Fruit fly (Drosophila melanogaster): Measurements from ENCODE around the gene Spn.
A peak's percentile ranks its signal among the peaks of the same experiment; 100 is the strongest.

The Spn gene

DNA sequence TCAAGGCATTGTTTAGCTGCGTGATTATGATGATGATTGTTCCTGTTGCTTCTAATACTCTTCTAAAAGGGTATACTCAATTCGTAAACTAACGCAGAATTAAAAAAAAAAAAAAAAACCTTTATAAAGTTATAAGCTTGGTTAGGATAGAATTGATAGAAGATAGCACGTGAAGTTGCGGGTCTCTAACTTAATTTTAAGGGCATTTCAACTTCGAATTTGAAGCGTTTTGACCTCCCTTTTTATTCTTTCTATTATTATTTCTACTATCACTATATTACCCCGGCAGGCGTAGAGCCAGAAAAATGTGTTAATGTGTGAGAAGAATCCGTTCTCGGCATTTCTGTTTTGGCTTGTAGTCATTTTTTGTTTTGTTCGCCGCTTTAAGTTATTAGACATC, 24.6 kb upstream of the Spn start (continued):
- TF ChIP-seq dmrt11E (tag; optimal IDR thresholded peaks at IDR 0.05) (peak; percentile 69), D19B (GFP tag; optimal IDR thresholded peaks at IDR 0.05) (peak; percentile 19), CG4707 (GFP tag; optimal IDR thresholded peaks at IDR 0.05) (peak; percentile 35), phol (tag; optimal IDR thresholded peaks at IDR 0.05) (peak; percentile 77), HLH4C (GFP tag; IDR thresholded peaks at IDR 0.05; ENCODE audit: partially characterized antibody) (no peak), grau (tag; optimal IDR thresholded peaks at IDR 0.05) (peak; percentile 74), pzg (GFP tag; optimal IDR thresholded peaks at IDR 0.05) (no peak), CG6654 (GFP tag; optimal IDR thresholded peaks at IDR 0.05) (peak; percentile 40)

DNA sequence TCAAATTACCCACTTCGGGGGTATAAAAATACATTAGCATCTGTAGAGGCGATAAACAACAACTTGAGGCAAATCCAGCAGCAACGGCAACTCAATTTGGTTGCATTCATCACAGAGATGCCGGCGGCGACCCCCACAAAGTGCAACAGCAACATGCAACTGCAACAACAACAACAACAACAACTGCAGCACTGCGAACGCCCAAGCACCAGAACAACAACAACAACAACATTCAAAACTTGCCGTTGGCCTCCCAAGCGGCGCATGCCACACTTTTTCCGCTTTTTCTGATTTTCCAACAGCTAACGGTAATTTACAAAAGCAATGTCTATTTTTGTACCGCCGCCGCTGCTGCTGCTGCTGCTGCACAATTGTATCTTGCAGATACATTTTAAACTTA, 24.2 kb upstream of the Spn start:
- TF ChIP-seq HmgD (GFP tag; optimal IDR thresholded peaks at IDR 0.05): no peak
- no peak for TF ChIP-seq az2 (GFP tag; optimal IDR thresholded peaks at IDR 0.05)
- TF ChIP-seq Neu2 (GFP tag; optimal IDR thresholded peaks at IDR 0.05; ENCODE audit: borderline replicate concordance): no peak
- no peak for TF ChIP-seq E2f1 (GFP tag; IDR thresholded peaks at IDR 0.05)
- no peak for TF ChIP-seq Spps (tag; optimal IDR thresholded peaks at IDR 0.05)
- no peak for TF ChIP-seq CG6854 (GFP tag; optimal IDR thresholded peaks at IDR 0.05)
- peak; percentile 91 for TF ChIP-seq CG4360 (GFP tag; IDR thresholded peaks at IDR 0.05)

dm6 chr3L:2577096-2577831, 23.2 kb upstream of the Spn start:
- TF ChIP-seq sens (GFP tag) (peak; percentile 52), Poxn (GFP tag; IDR thresholded peaks at IDR 0.05) (no peak), lilli (GFP tag; optimal IDR thresholded peaks at IDR 0.05) (peak; percentile 15), Pdp1 (GFP tag; optimal IDR thresholded peaks at IDR 0.05) (no peak), Xrp1 (GFP tag; IDR thresholded peaks at IDR 0.05) (0 out of 2 replicates have a peak, but pooled peaks have one; percentile 12), ci (GFP tag; IDR thresholded peaks at IDR 0.05) (0 out of 3 replicates have a peak, but pooled peaks have one; percentile 23), Hr39 (optimal IDR thresholded peaks at IDR 0.05) (no peak), sd (tag; optimal IDR thresholded peaks at IDR 0.05) (peak; percentile 69), Med (GFP tag) (peak; percentile 59), az2 (GFP tag; optimal IDR thresholded peaks at IDR 0.05) (no peak), pan (optimal IDR thresholded peaks at IDR 0.05) (no peak), pan (GFP tag; optimal IDR thresholded peaks at IDR 0.05 in 1 of 2, IDR thresholded peaks at IDR 0.05 in 1 of 2) (peak in 1 of 2 experiments; percentile 24), CG16779 (GFP tag; IDR thresholded peaks at IDR 0.05) (0 out of 2 replicates have a peak, but pooled peaks have one; percentile 27), lab (GFP tag; optimal IDR thresholded peaks at IDR 0.05) (peak; percentile 29), CG12769 (tag; optimal IDR thresholded peaks at IDR 0.05) (peak; percentile 0), rib (GFP tag; IDR thresholded peaks at IDR 0.05) (0 out of 2 replicates have a peak, but pooled peaks have one; percentile 14), chinmo (GFP tag; IDR thresholded peaks at IDR 0.05; ENCODE audit: partially characterized antibody) (peak; percentile 85; the same call in 3 of the 4 replicates)

DNA sequence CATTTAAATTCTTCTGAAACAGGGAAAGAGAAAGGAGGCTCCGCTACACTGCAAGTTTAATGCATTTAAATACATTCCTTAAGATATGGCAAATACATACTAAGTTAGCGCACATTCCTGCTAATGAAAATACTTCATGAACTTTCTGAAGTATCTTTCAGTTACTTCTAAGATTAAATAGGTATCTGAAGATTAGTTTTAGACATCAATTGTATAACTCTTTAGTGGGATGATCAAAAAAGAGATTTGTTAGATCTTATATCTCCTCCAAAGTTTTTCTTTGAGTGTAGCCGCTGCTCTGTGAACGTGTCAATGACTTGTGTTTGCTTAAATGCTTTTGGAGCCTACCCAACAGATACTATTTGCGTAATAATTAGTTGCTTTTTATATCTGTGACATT, 21.1 kb upstream of the Spn start:
- TF ChIP-seq nau (GFP tag; optimal IDR thresholded peaks at IDR 0.05): peak; percentile 63
- no peak for TF ChIP-seq CG9932 (GFP tag; IDR thresholded peaks at IDR 0.05)
- TF ChIP-seq corto (GFP tag; optimal IDR thresholded peaks at IDR 0.05): no peak
- no peak for TF ChIP-seq CHES-1-like (GFP tag; optimal IDR thresholded peaks at IDR 0.05)
- TF ChIP-seq CG12659 (GFP tag; optimal IDR thresholded peaks at IDR 0.05): no peak
- no peak for TF ChIP-seq ken (GFP tag; IDR thresholded peaks at IDR 0.05)
- no peak for TF ChIP-seq tup (GFP tag; optimal IDR thresholded peaks at IDR 0.05)
- TF ChIP-seq slbo (GFP tag; IDR thresholded peaks at IDR 0.05): no peak
- TF ChIP-seq dysf (GFP tag; IDR thresholded peaks at IDR 0.05): 0 out of 3 replicates have a peak, but pooled peaks have one; percentile 5
- TF ChIP-seq Sox100B (GFP tag; optimal IDR thresholded peaks at IDR 0.05): peak; percentile 40
- no peak for TF ChIP-seq wdn (GFP tag; IDR thresholded peaks at IDR 0.05)
- no peak for TF ChIP-seq luna (GFP tag; optimal IDR thresholded peaks at IDR 0.05)
- TF ChIP-seq ems (GFP tag; optimal IDR thresholded peaks at IDR 0.05): no peak
- TF ChIP-seq ind (GFP tag; optimal IDR thresholded peaks at IDR 0.05): peak; percentile 16
- no peak for TF ChIP-seq Nf-YB (GFP tag; optimal IDR thresholded peaks at IDR 0.05)
- no peak for TF ChIP-seq Eip74EF (GFP tag; optimal IDR thresholded peaks at IDR 0.05)
